Fruit fly (Drosophila melanogaster): ENCODE results near the gene CG9951.
A peak's percentile ranks its signal among the peaks of the same experiment; 100 is the strongest.

CG9951 gene

dm6 chr3L:16860879-16861278, 2.1 kb upstream of the CG9951 start (continued):
- no peak for TF ChIP-seq Hr78 (GFP tag; optimal IDR thresholded peaks at IDR 0.05)
- no peak for TF ChIP-seq br (optimal IDR thresholded peaks at IDR 0.05)
- peak; percentile 45; the same call in 1 of the 3 replicates for TF ChIP-seq CG6791 (GFP tag; IDR thresholded peaks at IDR 0.05; ENCODE audit: partially characterized antibody)
- peak in 1 of 2 experiments; percentile 89 for TF ChIP-seq Dfd (GFP tag; optimal IDR thresholded peaks at IDR 0.05)
- no peak for TF ChIP-seq HLH54F (GFP tag; optimal IDR thresholded peaks at IDR 0.05)
- no peak for TF ChIP-seq CG33557 (GFP tag; optimal IDR thresholded peaks at IDR 0.05)
- no peak for TF ChIP-seq CG10565 (GFP tag; optimal IDR thresholded peaks at IDR 0.05)
- no peak for TF ChIP-seq Oli (tag; optimal IDR thresholded peaks at IDR 0.05)
- TF ChIP-seq Lhr (GFP tag; optimal IDR thresholded peaks at IDR 0.05): peak; percentile 11
- no peak for TF ChIP-seq CG7839 (tag; optimal IDR thresholded peaks at IDR 0.05)
- TF ChIP-seq CG1024 (GFP tag; IDR thresholded peaks at IDR 0.05): 0 out of 2 replicates have a peak, but pooled peaks have one; percentile 49
- TF ChIP-seq CG8281 (tag; optimal IDR thresholded peaks at IDR 0.05): no peak
- TF ChIP-seq Dll (GFP tag; IDR thresholded peaks at IDR 0.05; ENCODE audit: partially characterized antibody): no peak
- TF ChIP-seq CG1603 (tag; optimal IDR thresholded peaks at IDR 0.05): peak; percentile 62
- TF ChIP-seq Trl (optimal IDR thresholded peaks at IDR 0.05): no peak
- no peak for TF ChIP-seq Trl (GFP tag; optimal IDR thresholded peaks at IDR 0.05)
- 0 out of 3 replicates have a peak, but pooled peaks have one; percentile 27 for TF ChIP-seq CG17361 (GFP tag; IDR thresholded peaks at IDR 0.05)
- TF ChIP-seq tll (GFP tag; optimal IDR thresholded peaks at IDR 0.05): peak in 1 of 2 experiments; percentile 94
- TF ChIP-seq CG2116 (GFP tag; optimal IDR thresholded peaks at IDR 0.05): peak; percentile 13
- no peak for TF ChIP-seq CG1647 (GFP tag; optimal IDR thresholded peaks at IDR 0.05)
- TF ChIP-seq Med (GFP tag): peak; percentile 24
- TF ChIP-seq zen2 (GFP tag; IDR thresholded peaks at IDR 0.05; ENCODE audit: partially characterized antibody): no peak
- no peak for TF ChIP-seq CTCF (GFP tag; optimal IDR thresholded peaks at IDR 0.05)
- TF ChIP-seq CG6683 (GFP tag; optimal IDR thresholded peaks at IDR 0.05): no peak
- peak; percentile 27 for TF ChIP-seq CG8290 (GFP tag; optimal IDR thresholded peaks at IDR 0.05)
- TF ChIP-seq CG8290 (tag; optimal IDR thresholded peaks at IDR 0.05): no peak
- TF ChIP-seq CG3163 (GFP tag; optimal IDR thresholded peaks at IDR 0.05): no peak
- TF ChIP-seq mirr (GFP tag; optimal IDR thresholded peaks at IDR 0.05): no peak
- TF ChIP-seq stc (GFP tag; IDR thresholded peaks at IDR 0.05): no peak
- TF ChIP-seq pho (GFP tag; optimal IDR thresholded peaks at IDR 0.05): no peak
- TF ChIP-seq al (GFP tag; IDR thresholded peaks at IDR 0.05): no peak
- no peak for TF ChIP-seq CG14965 (GFP tag; optimal IDR thresholded peaks at IDR 0.05; ENCODE audit: borderline replicate concordance)
- no peak for TF ChIP-seq Bgb (GFP tag; IDR thresholded peaks at IDR 0.05; ENCODE audit: partially characterized antibody)
- peak; percentile 49 for TF ChIP-seq CG14710 (tag; optimal IDR thresholded peaks at IDR 0.05)
- peak; percentile 31 for TF ChIP-seq Sry-δ (GFP tag; optimal IDR thresholded peaks at IDR 0.05)
- TF ChIP-seq Hmr (GFP tag; optimal IDR thresholded peaks at IDR 0.05): no peak
- TF ChIP-seq Sin3A (optimal IDR thresholded peaks at IDR 0.05): peak; percentile 74
- TF ChIP-seq CG9797 (GFP tag; optimal IDR thresholded peaks at IDR 0.05): peak; percentile 54
- peak; percentile 69; the same call in 1 of the 3 replicates for TF ChIP-seq CG7357 (GFP tag; IDR thresholded peaks at IDR 0.05)
- TF ChIP-seq inv (GFP tag; IDR thresholded peaks at IDR 0.05; ENCODE audit: partially characterized antibody): no peak
- peak; percentile 30 for TF ChIP-seq CG3995 (GFP tag; optimal IDR thresholded peaks at IDR 0.05)
- TF ChIP-seq Dp (GFP tag; optimal IDR thresholded peaks at IDR 0.05): no peak
- peak; percentile 74 for TF ChIP-seq stwl (tag; optimal IDR thresholded peaks at IDR 0.05)
- TF ChIP-seq CG11723 (GFP tag; optimal IDR thresholded peaks at IDR 0.05): no peak
- TF ChIP-seq jumu (GFP tag; optimal IDR thresholded peaks at IDR 0.05): no peak
- peak; percentile 95 for TF ChIP-seq CG30020 (tag; optimal IDR thresholded peaks at IDR 0.05)
- no peak for TF ChIP-seq CG18262 (tag; optimal IDR thresholded peaks at IDR 0.05)
- TF ChIP-seq CG33213 (GFP tag; optimal IDR thresholded peaks at IDR 0.05): peak; percentile 8
- peak; percentile 36 for TF ChIP-seq BEAF-32 (GFP tag; optimal IDR thresholded peaks at IDR 0.05)
- no peak for TF ChIP-seq sob (GFP tag; IDR thresholded peaks at IDR 0.05)
- TF ChIP-seq CG2889 (GFP tag; IDR thresholded peaks at IDR 0.05): no peak
- peak; percentile 63 for TF ChIP-seq CG17802 (tag; optimal IDR thresholded peaks at IDR 0.05)

Measured in whole organism, embryonic.